Worm (Caenorhabditis elegans): ENCODE measurements around the gene enri-2.

DNA sequence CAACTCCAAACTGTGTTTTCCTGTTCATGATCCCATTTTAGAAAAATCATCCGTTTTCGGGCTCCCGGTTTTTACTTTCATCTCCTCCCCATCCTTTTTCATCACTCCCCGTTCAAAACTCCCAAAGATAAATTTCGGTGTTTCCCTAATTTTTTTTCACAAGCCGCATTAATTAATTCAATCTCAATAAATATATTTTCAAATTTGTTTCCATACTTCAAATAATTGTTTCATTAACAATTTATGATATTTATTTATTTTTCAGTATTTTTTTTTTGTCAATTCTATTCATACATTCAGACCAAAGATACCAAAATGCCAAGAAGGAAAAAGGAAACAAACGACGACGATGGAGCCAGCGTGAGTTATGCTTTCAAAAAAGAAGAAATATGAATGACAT, 25.2 kb upstream of the enri-2 start, which contains the start of gene D1025.1:
- TF ChIP-seq lin-11 (tag; optimal IDR thresholded peaks at IDR 0.05) (no peak), alr-1 (tag; optimal IDR thresholded peaks at IDR 0.05) (no peak), unc-62 (GFP tag; optimal IDR thresholded peaks at IDR 0.05) (no peak), aly-2 (tag; optimal IDR thresholded peaks at IDR 0.05) (no peak), lin-39 (tag; optimal IDR thresholded peaks at IDR 0.05) (no peak), nhr-25 (tag; optimal IDR thresholded peaks at IDR 0.05) (no peak), fos-1 (tag; optimal IDR thresholded peaks at IDR 0.05) (no peak), nhr-12 (tag; optimal IDR thresholded peaks at IDR 0.05) (no peak), unc-55 (GFP tag; optimal IDR thresholded peaks at IDR 0.05) (no peak), ama-1 (optimal IDR thresholded peaks at IDR 0.05) (no peak), mdl-1 (tag; optimal IDR thresholded peaks at IDR 0.05) (no peak), elt-1 (tag; optimal IDR thresholded peaks at IDR 0.05) (no peak)
